Fruit fly (Drosophila melanogaster) whole organism, adult: ENCODE measurements around the gene Suv3.

ENCODE experiments used
- CG11617 ChIP-seq: fragments of 200-800 bp; sonication (Bioruptor generic); optimal IDR thresholded peaks from 2 replicates; lab custom pipeline; 2017; ENCODE audit warnings: mild to moderate bottlenecking, missing biosample characterization, missing genetic modification reagents, missing genetic modification characterization
- CG14711 ChIP-seq: fragments of 200-800 bp; sonication (Bioruptor generic); optimal IDR thresholded peaks from 2 replicates; lab custom pipeline; 2018; ENCODE audit warnings: missing biosample characterization, mild to moderate bottlenecking, missing genetic modification characterization, moderate library complexity
- CG1620 ChIP-seq: fragments of 200-800 bp; sonication (Bioruptor generic); optimal IDR thresholded peaks from 2 replicates; lab custom pipeline; 2016; ENCODE audit warnings: missing biosample characterization, missing genetic modification characterization
- CG33017 ChIP-seq: fragments of 200-800 bp; sonication (Bioruptor generic); optimal IDR thresholded peaks from 2 replicates; lab custom pipeline; 2018; ENCODE audit warnings: missing biosample characterization, mild to moderate bottlenecking, missing genetic modification characterization, moderate library complexity
- cnc ChIP-seq, 2 experiments: fragments of >200 bp; optimal IDR thresholded peaks; 2 replicates each; lab custom pipeline; 2017
- tj ChIP-seq: fragments of 200-800 bp; sonication (Bioruptor generic); optimal IDR thresholded peaks from 3 replicates; lab custom pipeline; 2017; ENCODE audit warnings: missing biosample characterization, mild to moderate bottlenecking, missing genetic modification characterization, moderate library complexity
- toe ChIP-seq: fragments of 200-800 bp; sonication (Bioruptor generic); optimal IDR thresholded peaks from 2 replicates; lab custom pipeline; 2016; ENCODE audit warnings: missing biosample characterization, missing genetic modification characterization

DNA sequence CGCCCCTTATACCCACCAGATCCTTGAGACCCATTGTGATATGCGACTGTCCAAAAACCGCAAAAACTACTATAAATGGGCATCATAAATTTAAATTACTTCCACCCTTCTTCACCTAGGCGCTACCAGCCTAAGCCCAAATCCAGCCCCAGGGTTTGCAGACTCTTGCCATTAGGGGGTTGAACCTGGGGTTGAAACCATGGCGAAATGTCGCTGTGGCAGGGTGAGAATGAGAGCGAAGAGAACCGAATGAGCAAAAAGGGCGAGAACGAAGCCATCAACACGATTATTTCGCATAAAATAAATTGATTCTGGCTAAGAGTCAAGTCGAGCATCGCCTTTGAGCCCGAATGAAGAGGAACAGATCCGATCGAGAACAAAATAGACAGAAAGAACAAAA, 42.2 kb downstream of the Suv3 start:
- TF ChIP-seq CG14711 (tag; lab: Kevin White, UChicago): no peak
- TF ChIP-seq cnc (optimal IDR thresholded peaks at IDR 0.05; lab: Kevin White, UChicago): no peak
- no peak for TF ChIP-seq CG33017
- TF ChIP-seq CG1620: no peak
- TF ChIP-seq toe (GFP tag; lab: Kevin White, UChicago): no peak
- TF ChIP-seq tj (GFP tag; lab: Kevin White, UChicago): no peak
- TF ChIP-seq CG11617 (GFP tag; lab: Kevin White, UChicago): no peak
